Fruit fly (Drosophila melanogaster) whole organism, prepupa: Measurements from ENCODE around the gene CG31464.
A peak's percentile ranks its signal among the peaks of the same experiment; 100 is the strongest.

Source experiments
- CG10631 ChIP-seq: fragments of 200-800 bp; sonication (Bioruptor generic); optimal IDR thresholded peaks from 2 replicates; lab custom pipeline; 2016; ENCODE audit warnings: missing biosample characterization, missing genetic modification characterization
- CG11294 ChIP-seq: fragments of 200-800 bp; sonication (Bioruptor generic); IDR thresholded peaks from 2 replicates; pipeline ENCODE4 v1.3.6; 2022; ENCODE audit warnings: missing biosample characterization, missing genetic modification characterization
- CG11902 ChIP-seq: fragments of 200-800 bp; sonication (Bioruptor generic); optimal IDR thresholded peaks from 3 replicates; lab custom pipeline; 2016; ENCODE audit warnings: missing biosample characterization, missing genetic modification characterization
- CG15336 ChIP-seq: fragments of 200-800 bp; sonication (Bioruptor generic); IDR thresholded peaks from 2 replicates; pipeline ENCODE4 v1.3.6; 2022; ENCODE audit warnings: missing biosample characterization, missing genetic modification characterization
- CG16779 ChIP-seq: fragments of 200-800 bp; sonication (Bioruptor generic); optimal IDR thresholded peaks from 3 replicates; lab custom pipeline; 2017; ENCODE audit warnings: missing biosample characterization, mild to moderate bottlenecking, missing genetic modification characterization
- CG32006 ChIP-seq: fragments of 200-800 bp; sonication (Bioruptor generic); optimal IDR thresholded peaks from 3 replicates; lab custom pipeline; 2017; ENCODE audit warnings: missing biosample characterization, mild to moderate bottlenecking, missing genetic modification characterization
- CG34406 ChIP-seq: fragments of 200-800 bp; sonication (Bioruptor generic); optimal IDR thresholded peaks from 3 replicates; lab custom pipeline; 2016; ENCODE audit warnings: missing biosample characterization, missing genetic modification characterization
- CG3919 ChIP-seq: fragments of 200-800 bp; sonication (Bioruptor generic); optimal IDR thresholded peaks from 3 replicates; lab custom pipeline; 2016; ENCODE audit warnings: missing biosample characterization, missing genetic modification characterization
- CG4318 ChIP-seq: fragments of 200-800 bp; sonication (Bioruptor generic); optimal IDR thresholded peaks from 3 replicates; lab custom pipeline; 2017; ENCODE audit warnings: missing biosample characterization, mild to moderate bottlenecking, missing genetic modification characterization
- CG6163 ChIP-seq: fragments of 200-800 bp; sonication (Bioruptor generic); IDR thresholded peaks from 3 replicates; pipeline ENCODE4 v1.3.6; 2022; ENCODE audit warnings: missing biosample characterization, missing genetic modification characterization
- CG6276 ChIP-seq: fragments of 200-800 bp; sonication (Bioruptor generic); optimal IDR thresholded peaks from 2 replicates; lab custom pipeline; 2017; ENCODE audit warnings: missing biosample characterization, mild to moderate bottlenecking, missing genetic modification characterization
- CG6792 ChIP-seq: fragments of 200-800 bp; sonication (Bioruptor generic); optimal IDR thresholded peaks from 3 replicates; lab custom pipeline; 2016; ENCODE audit warnings: missing biosample characterization, missing genetic modification characterization
- CG6808 ChIP-seq: fragments of 200-800 bp; sonication (Bioruptor generic); optimal IDR thresholded peaks from 3 replicates; lab custom pipeline; 2017; ENCODE audit warnings: missing biosample characterization, missing genetic modification characterization, mild to moderate bottlenecking, moderate library complexity, missing genetic modification reagents
- CG6854 ChIP-seq: fragments of 200-800 bp; sonication (Bioruptor generic); optimal IDR thresholded peaks from 2 replicates; lab custom pipeline; 2017; ENCODE audit warnings: missing biosample characterization, mild to moderate bottlenecking, missing genetic modification characterization
- CG8119 ChIP-seq: fragments of 200-800 bp; sonication (Bioruptor generic); IDR thresholded peaks from 3 replicates; pipeline ENCODE4 v1.3.6; 2022; ENCODE audit warnings: missing biosample characterization, missing genetic modification characterization
- CG8319 ChIP-seq: fragments of 200-800 bp; sonication (Bioruptor generic); optimal IDR thresholded peaks from 3 replicates; lab custom pipeline; 2016; ENCODE audit warnings: missing biosample characterization, missing genetic modification characterization
- CG8632 ChIP-seq: fragments of 200-800 bp; sonication (Bioruptor generic); optimal IDR thresholded peaks from 3 replicates; lab custom pipeline; 2016; ENCODE audit warnings: missing biosample characterization, missing genetic modification characterization
- CG9139 ChIP-seq: fragments of 200-800 bp; sonication (Bioruptor generic); optimal IDR thresholded peaks from 3 replicates; lab custom pipeline; 2017; ENCODE audit warnings: missing biosample characterization, mild to moderate bottlenecking, missing genetic modification characterization
- Eip75B ChIP-seq: fragments of 200-800 bp; sonication (Bioruptor generic); optimal IDR thresholded peaks from 3 replicates; lab custom pipeline; 2016; ENCODE audit warnings: missing biosample characterization, missing genetic modification characterization
- Eip78C ChIP-seq: fragments of 200-800 bp; sonication (Bioruptor generic); peaks from one replicate; lab custom pipeline; 2016; ENCODE audit warnings: missing biosample characterization, missing genetic modification characterization
- Eip93F ChIP-seq: fragments of 200-800 bp; sonication (Bioruptor generic); optimal IDR thresholded peaks from 2 replicates; lab custom pipeline; 2016; ENCODE audit warnings: missing biosample characterization, mild to moderate bottlenecking, missing genetic modification characterization
- Gug ChIP-seq: fragments of 200-800 bp; sonication (Bioruptor generic); IDR thresholded peaks from 2 replicates; pipeline ENCODE4 v1.3.6; 2022; ENCODE audit warnings: missing biosample characterization, missing genetic modification characterization
- Hr38 ChIP-seq: sonication (Bioruptor generic); optimal IDR thresholded peaks from 2 replicates; lab custom pipeline; 2016; ENCODE audit warnings: missing biosample characterization, missing genetic modification characterization
- Hr39 ChIP-seq: fragments of 200-800 bp; sonication (Bioruptor generic); optimal IDR thresholded peaks from 2 replicates; lab custom pipeline; 2016; ENCODE audit warnings: missing biosample characterization, missing genetic modification characterization
- Hr4 ChIP-seq: fragments of 200-800 bp; sonication (Bioruptor generic); optimal IDR thresholded peaks from 3 replicates; lab custom pipeline; 2016; ENCODE audit warnings: missing biosample characterization, missing genetic modification characterization
- Lpt ChIP-seq: fragments of 200-800 bp; sonication (Bioruptor generic); optimal IDR thresholded peaks from 3 replicates; lab custom pipeline; 2016; ENCODE audit warnings: missing biosample characterization, missing genetic modification characterization
- Met ChIP-seq: fragments of 200-800 bp; sonication (Bioruptor generic); optimal IDR thresholded peaks from 3 replicates; lab custom pipeline; 2016; ENCODE audit warnings: missing biosample characterization, missing genetic modification characterization
- OdsH ChIP-seq: fragments of 200-800 bp; sonication (Bioruptor generic); optimal IDR thresholded peaks from 3 replicates; lab custom pipeline; 2016; ENCODE audit warnings: missing biosample characterization, missing genetic modification characterization
- Smox ChIP-seq: fragments of 200-800 bp; sonication (Bioruptor generic); optimal IDR thresholded peaks from 3 replicates; lab custom pipeline; 2016; ENCODE audit warnings: missing biosample characterization, missing genetic modification characterization
- achi ChIP-seq: fragments of 200-800 bp; sonication (Bioruptor generic); optimal IDR thresholded peaks from 3 replicates; lab custom pipeline; 2016; ENCODE audit warnings: missing biosample characterization, missing genetic modification characterization
- dac ChIP-seq: fragments of 200-800 bp; sonication (Bioruptor generic); optimal IDR thresholded peaks from 2 replicates; lab custom pipeline; 2017; ENCODE audit warnings: missing biosample characterization, mild to moderate bottlenecking, missing genetic modification characterization
- eg ChIP-seq: fragments of 200-800 bp; sonication (Bioruptor generic); IDR thresholded peaks from 3 replicates; pipeline ENCODE4 v1.3.6; 2022; ENCODE audit warnings: missing biosample characterization, missing genetic modification characterization
- fd85E ChIP-seq: fragments of 200-800 bp; sonication (Bioruptor generic); optimal IDR thresholded peaks from 3 replicates; lab custom pipeline; 2016; ENCODE audit warnings: missing biosample characterization, missing genetic modification characterization
- fkh ChIP-seq: fragments of 200-800 bp; sonication (Bioruptor generic); optimal IDR thresholded peaks from 3 replicates; lab custom pipeline; 2017; ENCODE audit warnings: missing biosample characterization, mild to moderate bottlenecking, missing genetic modification characterization, moderate library complexity
- lz ChIP-seq: fragments of 200-800 bp; sonication (Bioruptor generic); optimal IDR thresholded peaks from 3 replicates; lab custom pipeline; 2016; ENCODE audit warnings: missing biosample characterization, missing genetic modification characterization
- net ChIP-seq: fragments of 200-800 bp; sonication (Bioruptor generic); optimal IDR thresholded peaks from 3 replicates; lab custom pipeline; 2016; ENCODE audit warnings: missing biosample characterization, missing genetic modification characterization
- pdm3 ChIP-seq: fragments of 200-800 bp; sonication (Bioruptor generic); optimal IDR thresholded peaks from 3 replicates; lab custom pipeline; 2016; ENCODE audit warnings: missing biosample characterization, missing genetic modification characterization
- salr ChIP-seq, 2 experiments: fragments of 200-800 bp; sonication (Bioruptor generic); optimal IDR thresholded peaks; 3 replicates each; lab custom pipeline; 2016 to 2018; ENCODE audit warnings: missing biosample characterization in 2 of 2, missing genetic modification characterization in 2 of 2, mild to moderate bottlenecking in 1 of 2
- spab ChIP-seq: fragments of 200-800 bp; sonication (Bioruptor generic); optimal IDR thresholded peaks from 2 replicates; lab custom pipeline; 2017; ENCODE audit warnings: missing biosample characterization, mild to moderate bottlenecking, missing genetic modification characterization, missing genetic modification reagents
- ss ChIP-seq, 2 experiments: fragments of 200-800 bp; sonication (Bioruptor generic); optimal IDR thresholded peaks; 2 replicates in 1 of 2; 3 replicates in 1 of 2; lab custom pipeline; 2017 to 2018; ENCODE audit warnings: mild to moderate bottlenecking in 2 of 2, missing biosample characterization in 2 of 2, missing genetic modification characterization in 2 of 2, moderate library complexity in 1 of 2
- svp ChIP-seq: fragments of 200-800 bp; sonication (Bioruptor generic); peaks from one replicate; lab custom pipeline; 2016; ENCODE audit warnings: missing biosample characterization, missing genetic modification characterization
- vri ChIP-seq: fragments of 200-800 bp; sonication (Bioruptor generic); optimal IDR thresholded peaks from 3 replicates; lab custom pipeline; 2016; ENCODE audit warnings: missing biosample characterization, mild to moderate bottlenecking, missing genetic modification characterization

Gene CG31464

DNA sequence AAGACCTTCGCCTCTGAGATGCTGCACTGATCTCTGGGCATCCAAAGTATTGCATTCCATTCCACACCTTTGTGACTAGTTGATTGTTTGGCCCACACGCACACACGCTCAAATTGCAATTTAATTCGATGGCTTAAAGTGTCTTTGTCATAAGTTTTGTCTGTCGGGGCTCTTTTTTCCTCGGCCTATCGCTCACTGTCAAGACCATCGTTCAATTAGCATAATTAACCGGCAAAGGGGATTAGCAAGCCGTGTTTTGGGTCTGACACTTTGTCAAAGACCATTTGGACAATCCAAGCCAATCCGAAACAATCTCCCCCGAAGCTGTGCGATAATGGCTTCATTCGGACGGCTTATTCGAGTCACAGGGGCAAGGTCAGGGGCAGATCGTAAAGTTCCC is 36.7 kb upstream of the CG31464 start:
- TF ChIP-seq svp (GFP tag; lab: Kevin White, UChicago) = no peak
- TF ChIP-seq CG8319 (GFP tag; lab: Kevin White, UChicago) = no peak
- no peak for TF ChIP-seq CG4318
- no peak for TF ChIP-seq CG8632

DNA sequence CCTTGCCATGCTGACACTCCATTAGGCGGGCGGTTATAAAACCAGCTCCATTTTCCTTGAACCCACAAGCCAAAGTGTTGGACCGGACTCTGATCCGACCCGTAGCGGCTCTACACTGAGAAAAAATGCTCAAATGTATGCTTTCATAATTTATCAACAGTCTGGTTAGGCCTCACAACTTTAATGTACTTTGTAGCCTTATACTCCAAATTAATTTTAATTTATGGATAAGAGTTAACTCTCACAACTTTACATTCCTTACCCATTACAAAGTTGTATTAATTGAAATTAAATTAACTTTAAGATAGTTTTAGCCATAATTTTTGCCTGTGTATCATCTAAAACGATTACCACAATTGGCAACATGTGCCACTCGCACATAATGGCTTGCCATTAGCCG is 35.0 kb upstream of the CG31464 start:
- peak; percentile 20; the same call in 1 of the 2 replicates for TF ChIP-seq CG11294 (GFP tag; lab: Robert Waterston, UW)
- peak; percentile 77 for TF ChIP-seq CG32006 (GFP tag; lab: Kevin White, UChicago)
- peak; percentile 71 for TF ChIP-seq CG6276 (GFP tag; lab: Kevin White, UChicago)
- TF ChIP-seq pdm3 (GFP tag; lab: Kevin White, UChicago) = peak; percentile 40
- no peak for TF ChIP-seq Hr38 (GFP tag; lab: Kevin White, UChicago)
- TF ChIP-seq Eip75B (GFP tag; lab: Kevin White, UChicago) = no peak
- no peak for TF ChIP-seq CG16779
- peak; percentile 58 for TF ChIP-seq Lpt (GFP tag; lab: Kevin White, UChicago)
- no peak for TF ChIP-seq CG10631
- TF ChIP-seq fkh (GFP tag; lab: Kevin White, UChicago) = no peak
- peak; percentile 70 for TF ChIP-seq Eip78C
- peak; percentile 39 for TF ChIP-seq OdsH
- TF ChIP-seq CG15336 (GFP tag; lab: Robert Waterston, UW) = peak; percentile 86
- no peak for TF ChIP-seq achi
- TF ChIP-seq CG8119 (GFP tag; lab: Robert Waterston, UW) = peak; percentile 84
- peak; percentile 58 for TF ChIP-seq CG4318
- TF ChIP-seq dac (GFP tag; lab: Kevin White, UChicago) = peak; percentile 37
- TF ChIP-seq spab (GFP tag; lab: Kevin White, UChicago) = no peak
- peak; percentile 45; the same call in 1 of the 2 replicates for TF ChIP-seq Gug (GFP tag; lab: Robert Waterston, UW)
- TF ChIP-seq vri (GFP tag; lab: Kevin White, UChicago) = no peak
- TF ChIP-seq Hr4 (GFP tag; lab: Kevin White, UChicago) = peak; percentile 73
- no peak for TF ChIP-seq CG8319 (GFP tag; lab: Kevin White, UChicago)
- TF ChIP-seq salr (GFP tag; optimal IDR thresholded peaks at IDR 0.05; lab: Kevin White, UChicago) = peak in 1 of 2 experiments; percentile 30

DNA sequence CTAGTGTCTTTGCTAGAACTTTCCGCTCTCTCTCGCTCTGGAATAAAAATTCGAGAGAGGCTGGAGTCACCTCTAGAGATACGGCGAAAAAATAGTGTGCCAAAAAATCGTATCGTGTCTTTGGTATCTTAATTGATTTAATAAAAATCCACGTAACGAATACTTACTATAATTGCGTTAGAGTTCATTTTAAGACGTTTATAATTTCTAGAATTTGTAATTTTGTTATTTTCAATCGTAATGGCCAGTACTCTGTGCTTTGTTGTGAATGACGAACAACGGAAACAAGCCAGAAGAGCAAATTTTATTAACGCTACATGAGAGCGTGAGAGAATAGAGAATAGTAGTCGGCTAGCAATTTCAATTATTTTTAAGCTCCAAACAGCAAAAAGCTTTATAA is 29.4 kb upstream of the CG31464 start:
- TF ChIP-seq CG11294 (GFP tag; lab: Robert Waterston, UW) = no peak
- TF ChIP-seq lz = no peak
- TF ChIP-seq Smox (GFP tag; lab: Kevin White, UChicago) = no peak
- TF ChIP-seq Met (GFP tag; lab: Kevin White, UChicago) = no peak
- TF ChIP-seq CG6163 (GFP tag; lab: Robert Waterston, UW) = no peak
- no peak for TF ChIP-seq CG11902
- TF ChIP-seq CG9139 (GFP tag; lab: Kevin White, UChicago) = no peak
- no peak for TF ChIP-seq Gug (GFP tag; lab: Robert Waterston, UW)
- TF ChIP-seq Hr4 (GFP tag; lab: Kevin White, UChicago) = no peak
- TF ChIP-seq achi = no peak
- no peak for TF ChIP-seq CG6276 (GFP tag; lab: Kevin White, UChicago)
- no peak for TF ChIP-seq Eip93F (GFP tag; lab: Kevin White, UChicago)
- TF ChIP-seq CG10631 = no peak
- no peak for TF ChIP-seq CG3919 (GFP tag; lab: Kevin White, UChicago)
- TF ChIP-seq Hr39 (GFP tag; lab: Kevin White, UChicago) = no peak
- no peak for TF ChIP-seq Eip75B (GFP tag; lab: Kevin White, UChicago)
- no peak for TF ChIP-seq CG16779
- no peak for TF ChIP-seq CG4318
- no peak for TF ChIP-seq svp (GFP tag; lab: Kevin White, UChicago)
- no peak for TF ChIP-seq salr (GFP tag; optimal IDR thresholded peaks at IDR 0.05; lab: Kevin White, UChicago)

- TF ChIP-seq Gug (GFP tag; lab: Robert Waterston, UW) = peak; percentile 67
- peak; percentile 42 for TF ChIP-seq CG6854 (GFP tag; lab: Kevin White, UChicago)
- peak; percentile 74 for TF ChIP-seq Eip75B (GFP tag; lab: Kevin White, UChicago)
- peak; percentile 78 for TF ChIP-seq CG34406 (GFP tag; lab: Kevin White, UChicago)
- TF ChIP-seq CG9139 (GFP tag; lab: Kevin White, UChicago) = peak; percentile 7
- peak; percentile 86 for TF ChIP-seq OdsH
- peak; percentile 93 for TF ChIP-seq Eip78C
- peak; percentile 61 for TF ChIP-seq spab (GFP tag; lab: Kevin White, UChicago)
- peak; percentile 80 for TF ChIP-seq eg (GFP tag; lab: Robert Waterston, UW)
- no peak for TF ChIP-seq CG4318
- peak; percentile 74 for TF ChIP-seq net
- TF ChIP-seq fkh (GFP tag; lab: Kevin White, UChicago) = peak; percentile 87
- peak; percentile 70 for TF ChIP-seq CG6792 (GFP tag; lab: Kevin White, UChicago)
- TF ChIP-seq Lpt (GFP tag; lab: Kevin White, UChicago) = peak; percentile 75
- no peak for TF ChIP-seq fd85E (GFP tag; lab: Kevin White, UChicago)
- no peak for TF ChIP-seq ss (GFP tag; optimal IDR thresholded peaks at IDR 0.05; lab: Kevin White, UChicago)
- TF ChIP-seq Hr4 (GFP tag; lab: Kevin White, UChicago) = no peak
- peak; percentile 73 for TF ChIP-seq CG11902
- TF ChIP-seq CG6808 (GFP tag; lab: Kevin White, UChicago) = peak; percentile 67
- peak; percentile 80 for TF ChIP-seq Smox (GFP tag; lab: Kevin White, UChicago)
- no peak for TF ChIP-seq Hr38 (GFP tag; lab: Kevin White, UChicago)
- TF ChIP-seq svp (GFP tag; lab: Kevin White, UChicago) = peak; percentile 94
- peak; percentile 67 for TF ChIP-seq CG8632
Observed at dm6 chr3R:8264302-8265080, 26.5 kb upstream of the CG31464 start, which contains the start of the genes RPA1 and Mcm2. RPA1 (minus strand) TSS chr3R:8264451. Mcm2 (plus strand) TSS chr3R:8264970.
